Worm (Caenorhabditis elegans) whole organism, L1 larva: Measurements from ENCODE around the gene F45D3.4.

ENCODE experiments used
- F16B12.6 ChIP-seq: fragments of 150-350 bp; optimal IDR thresholded peaks from 2 replicates; lab custom pipeline; 2014; ENCODE audit warnings: missing biosample characterization, missing genetic modification characterization
- Y116A8C.19 ChIP-seq: sonication (generic microtip); optimal IDR thresholded peaks from 2 replicates; lab custom pipeline; 2016; ENCODE audit warnings: missing compliant biosample characterization, missing genetic modification characterization, borderline replicate concordance
- alr-1 ChIP-seq: fragments of 200-800 bp; sonication (Bioruptor generic); optimal IDR thresholded peaks from 2 replicates; lab custom pipeline; 2018; ENCODE audit warnings: borderline replicate concordance, mild to moderate bottlenecking, missing genetic modification characterization, missing compliant biosample characterization
- aly-2 ChIP-seq: fragments of 150-350 bp; optimal IDR thresholded peaks from 2 replicates; lab custom pipeline; 2014; ENCODE audit warnings: missing biosample characterization, missing genetic modification characterization
- blmp-1 ChIP-seq: fragments of 150-350 bp; optimal IDR thresholded peaks from 2 replicates; lab custom pipeline; 2014; ENCODE audit warnings: missing biosample characterization, missing genetic modification characterization
- ceh-63 ChIP-seq: fragments of 200-800 bp; sonication (Bioruptor generic); optimal IDR thresholded peaks from 2 replicates; lab custom pipeline; 2018; ENCODE audit warnings: mild to moderate bottlenecking, missing genetic modification characterization, missing compliant biosample characterization
- ceh-8 ChIP-seq: fragments of 200-800 bp; sonication (Bioruptor generic); optimal IDR thresholded peaks from 2 replicates; lab custom pipeline; 2018; ENCODE audit warnings: mild to moderate bottlenecking, missing genetic modification characterization, moderate library complexity, missing compliant biosample characterization
- dpl-1 ChIP-seq, 3 experiments: fragments of 150-350 bp in 2 of 3; sonication (generic microtip) in 1 of 3; optimal IDR thresholded peaks; 2 replicates each; lab custom pipeline; 2014 to 2017; ENCODE audit warnings: missing biosample characterization in 3 of 3, missing genetic modification characterization in 3 of 3, missing genetic modification reagents in 3 of 3
- dsc-1 ChIP-seq: sonication (generic microtip); optimal IDR thresholded peaks from 2 replicates; lab custom pipeline; 2016; ENCODE audit warnings: mild to moderate bottlenecking, missing genetic modification characterization, missing compliant biosample characterization
- efl-1 ChIP-seq, 4 experiments: fragments of 150-350 bp; optimal IDR thresholded peaks in 3 of 4; peaks in 1 of 4; 1 replicate in 1 of 4; 2 replicates in 3 of 4; lab custom pipeline; 2014; ENCODE audit warnings: missing biosample characterization in 2 of 4, missing genetic modification characterization in 2 of 4, missing genetic modification reagents in 2 of 4
- egl-27 ChIP-seq, 2 experiments: fragments of 150-350 bp in 1 of 2; sonication (generic microtip); optimal IDR thresholded peaks; 3 replicates each; lab custom pipeline; 2017 to 2018; ENCODE audit warnings: missing biosample characterization in 2 of 2, missing genetic modification characterization in 2 of 2, missing genetic modification reagents in 2 of 2
- elt-2 ChIP-seq: sonication (generic microtip); optimal IDR thresholded peaks from 2 replicates; lab custom pipeline; 2016; ENCODE audit warnings: missing genetic modification characterization, mild to moderate bottlenecking, inconsistent platforms, missing compliant biosample characterization, missing genetic modification reagents
- fos-1 ChIP-seq: fragments of 150-350 bp; optimal IDR thresholded peaks from 2 replicates; lab custom pipeline; 2014; ENCODE audit warnings: missing biosample characterization, missing genetic modification characterization
- grh-1 ChIP-seq: fragments of 200-800 bp; sonication (Bioruptor generic); IDR thresholded peaks from 2 replicates; pipeline ENCODE4 v1.3.6; 2022; ENCODE audit warnings: missing genetic modification reagents, missing genetic modification characterization, missing compliant biosample characterization
- hlh-17 ChIP-seq: fragments of 200-800 bp; sonication (Bioruptor generic); optimal IDR thresholded peaks from 2 replicates; lab custom pipeline; 2018; ENCODE audit warnings: missing genetic modification characterization, mild to moderate bottlenecking, missing compliant biosample characterization, moderate library complexity, borderline replicate concordance
- lin-14 ChIP-seq: fragments of 200-800 bp; sonication (Bioruptor generic); optimal IDR thresholded peaks from 2 replicates; lab custom pipeline; 2018; ENCODE audit warnings: mild to moderate bottlenecking, missing genetic modification characterization, moderate library complexity, missing compliant biosample characterization
- lin-35 ChIP-seq, 2 experiments: fragments of 150-350 bp; optimal IDR thresholded peaks; 2 replicates each; lab custom pipeline; 2014; ENCODE audit warnings: missing biosample characterization in 2 of 2, missing genetic modification characterization in 2 of 2, missing genetic modification reagents in 2 of 2
- lsy-2 ChIP-seq, 2 experiments: fragments of 150-350 bp; optimal IDR thresholded peaks; 2 replicates each; lab custom pipeline; 2014; ENCODE audit warnings: missing biosample characterization in 2 of 2, missing genetic modification characterization in 2 of 2
- mab-9 ChIP-seq: fragments of 200-800 bp; sonication (Bioruptor generic); IDR thresholded peaks from 2 replicates; pipeline ENCODE4 v1.3.6; 2022; ENCODE audit warnings: missing genetic modification reagents, missing genetic modification characterization, missing compliant biosample characterization
- mdl-1 ChIP-seq, 2 experiments: fragments of 150-350 bp; optimal IDR thresholded peaks; 2 replicates each; lab custom pipeline; 2014 to 2017; ENCODE audit warnings: missing biosample characterization in 2 of 2, missing genetic modification characterization in 2 of 2, inconsistent platforms in 1 of 2
- mep-1 ChIP-seq: fragments of 150-350 bp; optimal IDR thresholded peaks from 2 replicates; lab custom pipeline; 2014; ENCODE audit warnings: missing biosample characterization, missing genetic modification characterization
- nhr-11 ChIP-seq: fragments of 150-350 bp; optimal IDR thresholded peaks from 2 replicates; lab custom pipeline; 2014; ENCODE audit warnings: missing biosample characterization, missing genetic modification characterization
- nhr-19 ChIP-seq: fragments of 200-800 bp; sonication (Bioruptor generic); conservative IDR thresholded peaks from 2 replicates; pipeline ENCODE4 v1.3.6; 2022; ENCODE audit warnings: missing genetic modification characterization, missing compliant biosample characterization
- nhr-20 ChIP-seq: sonication (generic microtip); optimal IDR thresholded peaks from 2 replicates; lab custom pipeline; 2016; ENCODE audit warnings: mild to moderate bottlenecking, missing genetic modification characterization, missing compliant biosample characterization
- nhr-47 ChIP-seq: sonication (generic microtip); optimal IDR thresholded peaks from 2 replicates; lab custom pipeline; 2016; ENCODE audit warnings: mild to moderate bottlenecking, missing genetic modification characterization, moderate library complexity, missing compliant biosample characterization
- nhr-71 ChIP-seq: sonication (generic microtip); optimal IDR thresholded peaks from 2 replicates; lab custom pipeline; 2016; ENCODE audit warnings: mild to moderate bottlenecking, missing genetic modification characterization, moderate library complexity, missing compliant biosample characterization
- nhr-76 ChIP-seq: sonication (generic microtip); optimal IDR thresholded peaks from 2 replicates; lab custom pipeline; 2017; ENCODE audit warnings: missing biosample characterization, missing genetic modification characterization
- nhr-77 ChIP-seq: fragments of 150-350 bp; optimal IDR thresholded peaks from 2 replicates; lab custom pipeline; 2014; ENCODE audit warnings: missing biosample characterization, missing genetic modification characterization
- nhr-84 ChIP-seq: sonication (generic microtip); optimal IDR thresholded peaks from 2 replicates; lab custom pipeline; 2017; ENCODE audit warnings: missing biosample characterization, missing genetic modification characterization
- nhr-85 ChIP-seq: sonication (generic microtip); peaks from one replicate; lab custom pipeline; 2016; ENCODE audit warnings: missing genetic modification characterization, inconsistent platforms, missing compliant biosample characterization
- nhr-90 ChIP-seq: sonication (generic microtip); optimal IDR thresholded peaks from 2 replicates; lab custom pipeline; 2016; ENCODE audit warnings: mild to moderate bottlenecking, missing genetic modification characterization, missing compliant biosample characterization; ENCODE audit not compliant: poor library complexity
- pag-3 ChIP-seq: sonication (generic microtip); optimal IDR thresholded peaks from 2 replicates; lab custom pipeline; 2017; ENCODE audit warnings: missing genetic modification characterization, mild to moderate bottlenecking, missing compliant biosample characterization, antibody characterized with exemption, borderline replicate concordance; ENCODE audit not compliant: insufficient read depth
- rnt-1 ChIP-seq: sonication (generic microtip); optimal IDR thresholded peaks from 2 replicates; lab custom pipeline; 2016; ENCODE audit warnings: mild to moderate bottlenecking, missing genetic modification characterization, moderate library complexity, missing compliant biosample characterization
- snpc-4 ChIP-seq: fragments of 150-350 bp; optimal IDR thresholded peaks from 2 replicates; lab custom pipeline; 2014; ENCODE audit warnings: missing biosample characterization, missing genetic modification characterization
- snu-23 ChIP-seq: sonication (generic microtip); optimal IDR thresholded peaks from 2 replicates; lab custom pipeline; 2016; ENCODE audit warnings: missing genetic modification characterization, missing compliant biosample characterization
- sox-4 ChIP-seq: sonication (generic microtip); optimal IDR thresholded peaks from 2 replicates; lab custom pipeline; 2016; ENCODE audit warnings: missing genetic modification characterization, missing compliant biosample characterization
- sup-37 ChIP-seq: fragments of 200-800 bp; sonication (Bioruptor generic); optimal IDR thresholded peaks from 2 replicates; lab custom pipeline; 2018; ENCODE audit warnings: mild to moderate bottlenecking, missing genetic modification characterization, missing compliant biosample characterization
- swsn-7 ChIP-seq: sonication (generic microtip); optimal IDR thresholded peaks from 2 replicates; lab custom pipeline; 2016; ENCODE audit warnings: missing genetic modification characterization, missing compliant biosample characterization
- unc-30 ChIP-seq: sonication (generic microtip); optimal IDR thresholded peaks from 2 replicates; lab custom pipeline; 2017; ENCODE audit warnings: missing biosample characterization, missing genetic modification characterization
- unc-62 ChIP-seq: fragments of 150-350 bp; optimal IDR thresholded peaks from 2 replicates; lab custom pipeline; 2014; ENCODE audit warnings: missing biosample characterization, missing genetic modification reagents, missing genetic modification characterization
- unc-86 ChIP-seq: sonication (generic microtip); optimal IDR thresholded peaks from 2 replicates; lab custom pipeline; 2016; ENCODE audit warnings: missing genetic modification characterization, missing compliant biosample characterization
- unc-98 ChIP-seq: fragments of 200-800 bp; sonication (Bioruptor generic); IDR thresholded peaks from 2 replicates; pipeline ENCODE4 v1.3.6; 2022; ENCODE audit warnings: missing genetic modification characterization, missing compliant biosample characterization
- vab-15 ChIP-seq: sonication (generic microtip); optimal IDR thresholded peaks from 2 replicates; lab custom pipeline; 2017; ENCODE audit warnings: missing genotype, mild to moderate bottlenecking, missing genetic modification characterization, missing compliant biosample characterization
- xbp-1 ChIP-seq: sonication (generic microtip); optimal IDR thresholded peaks from 2 replicates; lab custom pipeline; 2016; ENCODE audit warnings: missing genetic modification characterization, missing compliant biosample characterization
- zip-4 ChIP-seq: fragments of 200-800 bp; sonication (Bioruptor generic); optimal IDR thresholded peaks from 2 replicates; lab custom pipeline; 2018; ENCODE audit warnings: mild to moderate bottlenecking, missing genetic modification characterization, moderate library complexity, missing compliant biosample characterization
- ztf-11 ChIP-seq, 2 experiments: sonication (generic microtip); optimal IDR thresholded peaks; 2 replicates each; lab custom pipeline; 2016 to 2017; ENCODE audit warnings: missing genetic modification characterization in 2 of 2, missing biosample characterization in 1 of 2, missing compliant biosample characterization in 1 of 2

F45D3.4 gene

ce11 chrV:12563187-12563586 is 10.2 kb upstream of the F45D3.4 start, which contains the start of gene mrps-5:
Gene mrps-5, plus strand, starts transcription at chrV:12563487.
- TF ChIP-seq dsc-1 (tag; lab: Kevin White, UChicago) (no peak), unc-30 (tag; lab: Kevin White, UChicago) (no peak)

ce11 chrV:12560328-12560782 is 7.4 kb upstream of the F45D3.4 start, which contains the start of gene sel-1:
Gene sel-1, plus strand, starts transcription at chrV:12560732.
- TF ChIP-seq rnt-1 = peak; percentile 14
- peak; percentile 1 for TF ChIP-seq F16B12.6 (tag; lab: Kevin White, UChicago)
- TF ChIP-seq nhr-85 (tag; lab: Kevin White, UChicago) = no peak
- no peak for TF ChIP-seq lin-14 (GFP tag; lab: Kevin White, UChicago)
- TF ChIP-seq snu-23 (GFP tag; lab: Kevin White, UChicago) = peak; percentile 36
- TF ChIP-seq nhr-47 (tag; lab: Kevin White, UChicago) = peak; percentile 2
- TF ChIP-seq dpl-1 (GFP tag; optimal IDR thresholded peaks at IDR 0.05; lab: Kevin White, UChicago) = peak in 1 of 3 experiments; percentile 37
- no peak for TF ChIP-seq zip-4
- no peak for TF ChIP-seq elt-2 (tag; lab: Kevin White, UChicago)
- no peak for TF ChIP-seq hlh-17
- no peak for TF ChIP-seq fos-1
- TF ChIP-seq vab-15 = no peak
- no peak for TF ChIP-seq grh-1 (GFP tag; lab: Robert Waterston, UW)
- TF ChIP-seq pag-3 (tag; lab: Kevin White, UChicago) = no peak
- TF ChIP-seq nhr-20 (tag; lab: Kevin White, UChicago) = peak; percentile 12
- TF ChIP-seq xbp-1 (tag; lab: Kevin White, UChicago) = peak; percentile 66
- peak; percentile 33 to 47 for TF ChIP-seq lsy-2 (tag; optimal IDR thresholded peaks at IDR 0.05; lab: Kevin White, UChicago)
- no peak for TF ChIP-seq Y116A8C.19 (tag; lab: Kevin White, UChicago)
- TF ChIP-seq ceh-63 (GFP tag; lab: Kevin White, UChicago) = no peak
- peak; percentile 30 for TF ChIP-seq blmp-1
- TF ChIP-seq nhr-19 (GFP tag; lab: Robert Waterston, UW) = peak; percentile 22
- TF ChIP-seq sup-37 = no peak
- no peak for TF ChIP-seq unc-98 (GFP tag; lab: Robert Waterston, UW)
- peak; percentile 25 for TF ChIP-seq swsn-7 (tag; lab: Kevin White, UChicago)
- peak; percentile 42 for TF ChIP-seq mep-1 (tag; lab: Kevin White, UChicago)
- TF ChIP-seq mab-9 (GFP tag; lab: Robert Waterston, UW) = no peak
- TF ChIP-seq unc-86 (tag; lab: Kevin White, UChicago) = no peak
- peak; percentile 3 to 50 for TF ChIP-seq lin-35 (GFP tag; optimal IDR thresholded peaks at IDR 0.05; lab: Kevin White, UChicago)
- no peak for TF ChIP-seq unc-62 (GFP tag; lab: Kevin White, UChicago)
- TF ChIP-seq nhr-76 (tag; lab: Kevin White, UChicago) = no peak
- TF ChIP-seq nhr-90 (tag; lab: Kevin White, UChicago) = peak; percentile 29
- TF ChIP-seq nhr-71 (tag; lab: Kevin White, UChicago) = peak; percentile 38
- no peak for TF ChIP-seq nhr-11 (tag; lab: Kevin White, UChicago)
- TF ChIP-seq nhr-84 (tag; lab: Kevin White, UChicago) = no peak
- TF ChIP-seq efl-1 (optimal IDR thresholded peaks at IDR 0.05; lab: Kevin White, UChicago) = peak in 1 of 2 experiments; percentile 41
- TF ChIP-seq efl-1 (GFP tag; optimal IDR thresholded peaks at IDR 0.05 in 1 of 2; lab: Kevin White, UChicago) = peak in 1 of 2 experiments; percentile 40

ce11 chrV:12556904-12557303 is 3.9 kb upstream of the F45D3.4 start:
- TF ChIP-seq alr-1 (tag; lab: Kevin White, UChicago) = no peak
- peak; percentile 25; the same call in 1 of the 2 replicates for TF ChIP-seq grh-1 (GFP tag; lab: Robert Waterston, UW)
- no peak for TF ChIP-seq snpc-4 (tag; lab: Kevin White, UChicago)
- TF ChIP-seq lin-14 (GFP tag; lab: Kevin White, UChicago) = peak; percentile 52
- TF ChIP-seq ceh-8 (GFP tag; lab: Kevin White, UChicago) = no peak
- TF ChIP-seq dpl-1 (GFP tag; optimal IDR thresholded peaks at IDR 0.05; lab: Kevin White, UChicago) = peak in 1 of 3 experiments; percentile 6
- no peak for TF ChIP-seq sox-4
- no peak for TF ChIP-seq lin-35 (GFP tag; optimal IDR thresholded peaks at IDR 0.05; lab: Kevin White, UChicago)
- peak; percentile 22 for TF ChIP-seq mep-1 (tag; lab: Kevin White, UChicago)
- peak in 1 of 2 experiments; percentile 23 for TF ChIP-seq mdl-1 (tag; optimal IDR thresholded peaks at IDR 0.05; lab: Kevin White, UChicago)
- TF ChIP-seq rnt-1 = no peak
- TF ChIP-seq nhr-77 = no peak
- peak; percentile 92 for TF ChIP-seq nhr-85 (tag; lab: Kevin White, UChicago)
- TF ChIP-seq nhr-19 (GFP tag; lab: Robert Waterston, UW) = peak; percentile 43
- TF ChIP-seq egl-27 (tag; optimal IDR thresholded peaks at IDR 0.05; lab: Kevin White, UChicago) = no peak
- TF ChIP-seq dsc-1 (tag; lab: Kevin White, UChicago) = peak; percentile 5
- TF ChIP-seq nhr-47 (tag; lab: Kevin White, UChicago) = peak; percentile 20
- no peak for TF ChIP-seq efl-1 (optimal IDR thresholded peaks at IDR 0.05; lab: Kevin White, UChicago)
- TF ChIP-seq efl-1 (GFP tag; optimal IDR thresholded peaks at IDR 0.05 in 1 of 2; lab: Kevin White, UChicago) = no peak
- no peak for TF ChIP-seq ztf-11 (tag; optimal IDR thresholded peaks at IDR 0.05; lab: Kevin White, UChicago)
- no peak for TF ChIP-seq vab-15
- TF ChIP-seq aly-2 (tag; lab: Kevin White, UChicago) = no peak
